Fruit fly (Drosophila melanogaster) Kc167 (cell line): ENCODE results near the gene CG10959.

Experiments used
- Sin3A ChIP-seq: fragments of >200 bp; optimal IDR thresholded peaks from 2 replicates; lab custom pipeline; 2018; ENCODE audit warnings: missing external identifiers
- h ChIP-seq: fragments of >200 bp; optimal IDR thresholded peaks from 3 replicates; lab custom pipeline; 2018; ENCODE audit warnings: missing external identifiers
- insv ChIP-seq: fragments of >200 bp; optimal IDR thresholded peaks from 3 replicates; lab custom pipeline; 2018; ENCODE audit warnings: missing external identifiers
- ttk ChIP-seq: sonication (Bioruptor generic); optimal IDR thresholded peaks from 2 replicates; lab custom pipeline; 2017; ENCODE audit warnings: missing external identifiers

DNA sequence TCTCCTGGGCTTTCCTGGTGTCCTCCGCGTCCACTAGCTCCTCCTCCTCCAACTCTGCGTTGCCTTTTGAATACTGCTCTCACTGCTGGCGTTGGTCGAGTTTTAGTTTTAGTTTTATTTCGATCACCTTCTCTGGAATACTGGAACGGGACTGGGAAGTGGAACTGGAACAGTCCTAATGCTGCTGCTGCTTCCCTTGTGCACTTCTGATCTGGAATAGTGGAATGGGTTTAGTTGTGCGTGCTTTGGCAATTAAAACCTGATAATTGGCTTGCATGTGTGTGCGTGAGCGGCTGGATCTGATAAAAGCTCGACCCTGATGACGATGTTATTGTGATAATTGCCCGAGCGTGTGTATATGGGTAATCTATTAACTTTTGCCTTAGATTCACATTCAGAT lies 7.9 kb upstream of the CG10959 start:
- TF ChIP-seq h (no peak), insv (lab: Kevin White, UChicago) (no peak), Sin3A (no peak), ttk (lab: Kevin White, UChicago) (no peak)
